Fruit fly (Drosophila melanogaster) whole organism, embryonic: ENCODE data around the gene SmydA-9.

Experiments used
- Abd-B ChIP-seq: fragments of 200-800 bp; sonication (Bioruptor generic); optimal IDR thresholded peaks from 2 replicates; lab custom pipeline; 2018; ENCODE audit warnings: missing biosample characterization, mild to moderate bottlenecking, missing genetic modification characterization, moderate library complexity
- Ada2b ChIP-seq: fragments of 200-800 bp; sonication (Bioruptor generic); IDR thresholded peaks from 2 replicates; pipeline ENCODE4 v1.3.6; 2022; ENCODE audit warnings: missing biosample characterization, missing genetic modification characterization
- C15 ChIP-seq: fragments of 200-800 bp; sonication (Bioruptor generic); IDR thresholded peaks from 3 replicates; pipeline ENCODE4 v1.3.6; 2022; ENCODE audit warnings: missing biosample characterization, missing genetic modification characterization
- CG10274 ChIP-seq: fragments of 200-800 bp; sonication (Bioruptor generic); optimal IDR thresholded peaks from 3 replicates; lab custom pipeline; 2017; ENCODE audit warnings: missing biosample characterization, mild to moderate bottlenecking, missing genetic modification characterization
- CG10959 ChIP-seq: fragments of 200-800 bp; sonication (Bioruptor generic); IDR thresholded peaks from 2 replicates; pipeline ENCODE4 v1.3.6; 2022; ENCODE audit warnings: missing biosample characterization, missing genetic modification characterization
- CG12744 ChIP-seq: fragments of 200-800 bp; sonication (Bioruptor generic); optimal IDR thresholded peaks from 2 replicates; lab custom pipeline; 2016; ENCODE audit warnings: missing biosample characterization, missing genetic modification characterization
- CG14050 ChIP-seq: fragments of 200-800 bp; sonication (Bioruptor generic); IDR thresholded peaks from 3 replicates; pipeline ENCODE4 v1.3.6; 2022; ENCODE audit warnings: missing biosample characterization, missing genetic modification characterization
- CG14860 ChIP-seq: fragments of 200-800 bp; sonication (Bioruptor generic); IDR thresholded peaks from 3 replicates; pipeline ENCODE4 v1.3.6; 2022; ENCODE audit warnings: missing biosample characterization, missing genetic modification characterization; ENCODE audit not compliant: partially characterized antibody
- CG15011 ChIP-seq: fragments of 200-800 bp; sonication (Bioruptor generic); optimal IDR thresholded peaks from 3 replicates; lab custom pipeline; 2018; ENCODE audit warnings: missing biosample characterization, mild to moderate bottlenecking, missing genetic modification characterization
- CG16863 ChIP-seq: fragments of 200-800 bp; sonication (Bioruptor generic); optimal IDR thresholded peaks from 3 replicates; lab custom pipeline; 2016; ENCODE audit warnings: missing biosample characterization, missing genetic modification characterization
- CG17186 ChIP-seq: fragments of 200-800 bp; sonication (Bioruptor generic); optimal IDR thresholded peaks from 3 replicates; lab custom pipeline; 2017; ENCODE audit warnings: missing biosample characterization, missing genetic modification reagents, missing genetic modification characterization
- CG17359 ChIP-seq: fragments of 200-800 bp; sonication (Bioruptor generic); optimal IDR thresholded peaks from 3 replicates; lab custom pipeline; 2018; ENCODE audit warnings: missing biosample characterization, mild to moderate bottlenecking, missing genetic modification characterization, moderate library complexity
- CG17612 ChIP-seq: fragments of 200-800 bp; sonication (Bioruptor generic); IDR thresholded peaks from 2 replicates; pipeline ENCODE4 v1.3.6; 2022; ENCODE audit warnings: missing biosample characterization, missing genetic modification characterization
- CG18262 ChIP-seq: fragments of 200-800 bp; optimal IDR thresholded peaks from 3 replicates; lab custom pipeline; 2019; ENCODE audit warnings: missing biosample characterization, mild to moderate bottlenecking, missing genetic modification characterization, moderate library complexity
- CG2116 ChIP-seq: fragments of 200-800 bp; sonication (Bioruptor generic); optimal IDR thresholded peaks from 3 replicates; lab custom pipeline; 2018; ENCODE audit warnings: missing biosample characterization, mild to moderate bottlenecking, missing genetic modification characterization
- CG30431 ChIP-seq: fragments of 200-800 bp; sonication (Bioruptor generic); optimal IDR thresholded peaks from 2 replicates; lab custom pipeline; 2017; ENCODE audit warnings: missing biosample characterization, missing genetic modification characterization
- CG3838 ChIP-seq: fragments of 200-800 bp; sonication (Bioruptor generic); optimal IDR thresholded peaks from 3 replicates; lab custom pipeline; 2016; ENCODE audit warnings: missing biosample characterization, missing genetic modification characterization
- CG3995 ChIP-seq: fragments of 200-800 bp; sonication (Bioruptor generic); optimal IDR thresholded peaks from 3 replicates; lab custom pipeline; 2016; ENCODE audit warnings: missing biosample characterization, missing genetic modification characterization
- CG4854 ChIP-seq: fragments of 200-800 bp; sonication (Bioruptor generic); optimal IDR thresholded peaks from 2 replicates; lab custom pipeline; 2016; ENCODE audit warnings: missing biosample characterization, missing genetic modification characterization, inconsistent platforms
- CG6854 ChIP-seq: fragments of 200-800 bp; sonication (Bioruptor generic); optimal IDR thresholded peaks from 3 replicates; lab custom pipeline; 2017; ENCODE audit warnings: missing biosample characterization, mild to moderate bottlenecking, missing genetic modification characterization
- CG9437 ChIP-seq: fragments of 200-800 bp; sonication (Bioruptor generic); optimal IDR thresholded peaks from 2 replicates; lab custom pipeline; 2018; ENCODE audit warnings: missing biosample characterization, mild to moderate bottlenecking, missing genetic modification characterization
- CoRest ChIP-seq: fragments of 200-800 bp; sonication (Bioruptor generic); optimal IDR thresholded peaks from 3 replicates; lab custom pipeline; 2018; ENCODE audit warnings: missing biosample characterization, mild to moderate bottlenecking, missing genetic modification characterization, moderate library complexity
- Ets97D ChIP-seq: fragments of 200-800 bp; sonication (Bioruptor generic); optimal IDR thresholded peaks from 3 replicates; lab custom pipeline; 2016; ENCODE audit warnings: missing biosample characterization, missing genetic modification characterization
- Fer1 ChIP-seq: fragments of 200-800 bp; sonication (Bioruptor generic); optimal IDR thresholded peaks from 2 replicates; lab custom pipeline; 2017; ENCODE audit warnings: missing biosample characterization, mild to moderate bottlenecking, missing genetic modification characterization
- H2.0 ChIP-seq: fragments of 200-800 bp; sonication (Bioruptor generic); IDR thresholded peaks from 2 replicates; pipeline ENCODE4 v1.3.6; 2022; ENCODE audit warnings: missing biosample characterization, missing genetic modification characterization
- HLHmδ ChIP-seq: fragments of 200-800 bp; sonication (Bioruptor generic); optimal IDR thresholded peaks from 2 replicates; lab custom pipeline; 2018; ENCODE audit warnings: missing biosample characterization, mild to moderate bottlenecking, missing genetic modification characterization, moderate library complexity
- Mes4 ChIP-seq: fragments of 200-800 bp; sonication (Bioruptor generic); optimal IDR thresholded peaks from 2 replicates; lab custom pipeline; 2016; ENCODE audit warnings: missing biosample characterization, missing genetic modification characterization
- NFAT ChIP-seq: fragments of 200-800 bp; sonication (Bioruptor generic); IDR thresholded peaks from 2 replicates; pipeline ENCODE4 v1.3.6; 2022; ENCODE audit warnings: missing biosample characterization, missing genetic modification characterization
- Sin3A ChIP-seq: fragments of >200 bp; optimal IDR thresholded peaks from 2 replicates; lab custom pipeline; 2018
- Sox102F ChIP-seq: fragments of 200-800 bp; sonication (Bioruptor generic); optimal IDR thresholded peaks from 2 replicates; lab custom pipeline; 2018; ENCODE audit warnings: missing biosample characterization, mild to moderate bottlenecking, missing genetic modification characterization, moderate library complexity
- Usf ChIP-seq: fragments of 200-800 bp; sonication (Bioruptor generic); optimal IDR thresholded peaks from 2 replicates; lab custom pipeline; 2017; ENCODE audit warnings: missing genotype, missing biosample characterization, missing genetic modification characterization
- aop ChIP-seq: fragments of 200-800 bp; sonication (Bioruptor generic); IDR thresholded peaks from 2 replicates; pipeline ENCODE4 v1.3.6; 2022; ENCODE audit warnings: missing biosample characterization, missing genetic modification characterization
- crol ChIP-seq: fragments of 200-800 bp; sonication (Bioruptor generic); IDR thresholded peaks from 2 replicates; pipeline ENCODE4 v1.3.6; 2022; ENCODE audit warnings: missing biosample characterization, missing genetic modification characterization
- dm ChIP-seq: fragments of 200-800 bp; sonication (Bioruptor generic); optimal IDR thresholded peaks from 3 replicates; lab custom pipeline; 2016; ENCODE audit warnings: missing biosample characterization, missing genetic modification characterization
- dysf ChIP-seq: fragments of 200-800 bp; sonication (Bioruptor generic); IDR thresholded peaks from 3 replicates; pipeline ENCODE4 v1.3.6; 2022; ENCODE audit warnings: missing biosample characterization, missing genetic modification characterization
- ewg ChIP-seq: fragments of 200-800 bp; sonication (Bioruptor generic); optimal IDR thresholded peaks from 3 replicates; lab custom pipeline; 2017; ENCODE audit warnings: mild to moderate bottlenecking, missing biosample characterization, missing genetic modification reagents, missing genetic modification characterization
- fu2 ChIP-seq: fragments of 200-800 bp; sonication (Bioruptor generic); optimal IDR thresholded peaks from 2 replicates; lab custom pipeline; 2016; ENCODE audit warnings: missing biosample characterization, missing genetic modification characterization
- grau ChIP-seq: fragments of 200-800 bp; optimal IDR thresholded peaks from 3 replicates; lab custom pipeline; 2019; ENCODE audit warnings: missing biosample characterization, mild to moderate bottlenecking, missing genetic modification characterization, moderate library complexity
- h ChIP-seq: fragments of >200 bp; optimal IDR thresholded peaks from 2 replicates; lab custom pipeline; 2017
- ham ChIP-seq: fragments of 200-800 bp; sonication (Bioruptor generic); IDR thresholded peaks from 2 replicates; pipeline ENCODE4 v1.3.6; 2022; ENCODE audit warnings: missing biosample characterization, missing genetic modification characterization
- nerfin-2 ChIP-seq: fragments of 200-800 bp; sonication (Bioruptor generic); IDR thresholded peaks from 2 replicates; pipeline ENCODE4 v1.3.6; 2022; ENCODE audit warnings: missing biosample characterization, missing genetic modification characterization; ENCODE audit not compliant: partially characterized antibody
- otp ChIP-seq: fragments of 200-800 bp; sonication (Bioruptor generic); IDR thresholded peaks from 3 replicates; pipeline ENCODE4, ENCODE4 v1.3.6; 2022; ENCODE audit warnings: missing biosample characterization, missing genetic modification characterization
- phol ChIP-seq: fragments of 200-800 bp; sonication (Bioruptor generic); optimal IDR thresholded peaks from 3 replicates; lab custom pipeline; 2018; ENCODE audit warnings: missing biosample characterization, mild to moderate bottlenecking, missing genetic modification characterization, moderate library complexity
- row ChIP-seq: fragments of 200-800 bp; sonication (Bioruptor generic); IDR thresholded peaks from 3 replicates; pipeline ENCODE4 v1.3.6; 2022; ENCODE audit warnings: missing biosample characterization, missing genetic modification characterization
- run ChIP-seq: fragments of 200-800 bp; sonication (Bioruptor generic); optimal IDR thresholded peaks from 3 replicates; lab custom pipeline; 2018; ENCODE audit warnings: missing biosample characterization, mild to moderate bottlenecking, missing genetic modification characterization
- sd ChIP-seq: fragments of 200-800 bp; sonication (Bioruptor generic); optimal IDR thresholded peaks from 3 replicates; lab custom pipeline; 2018; ENCODE audit warnings: missing biosample characterization, mild to moderate bottlenecking, missing genetic modification characterization, moderate library complexity
- sens ChIP-seq: fragments of 200-800 bp; sonication (Bioruptor generic); peaks from one replicate; lab custom pipeline; 2016; ENCODE audit warnings: missing biosample characterization, missing genetic modification characterization
- sob ChIP-seq: fragments of 200-800 bp; sonication (Bioruptor generic); IDR thresholded peaks from 2 replicates; pipeline ENCODE4 v1.3.6; 2022; ENCODE audit warnings: missing biosample characterization, missing genetic modification characterization
- sqz ChIP-seq: fragments of 200-800 bp; sonication (Bioruptor generic); optimal IDR thresholded peaks from 3 replicates; lab custom pipeline; 2018; ENCODE audit warnings: missing biosample characterization, mild to moderate bottlenecking, missing genetic modification characterization
- tna ChIP-seq: fragments of 200-800 bp; sonication (Bioruptor generic); IDR thresholded peaks from 2 replicates; pipeline ENCODE4 v1.3.6; 2022; ENCODE audit warnings: missing biosample characterization, missing genetic modification characterization; ENCODE audit not compliant: partially characterized antibody
- ttk ChIP-seq: fragments of 200-800 bp; sonication (Bioruptor generic); IDR thresholded peaks from 2 replicates; pipeline ENCODE4 v2.1.2; 2022; ENCODE audit warnings: missing biosample characterization, missing genetic modification characterization
- zf30C ChIP-seq: fragments of 200-800 bp; sonication (Bioruptor generic); optimal IDR thresholded peaks from 3 replicates; lab custom pipeline; 2018; ENCODE audit warnings: missing biosample characterization, mild to moderate bottlenecking, missing genetic modification characterization

SmydA-9 gene

dm6 chrX:9251212-9251877 lies 40.7 kb upstream of the SmydA-9 start (continued):
- TF ChIP-seq CG14050 (GFP tag; lab: Robert Waterston, UW), result no peak
- TF ChIP-seq CoRest (tag; lab: Kevin White, UChicago), result peak; percentile 9
- TF ChIP-seq ham (GFP tag; lab: Robert Waterston, UW), result no peak
- TF ChIP-seq CG10274, result no peak
- TF ChIP-seq Fer1, result no peak
- TF ChIP-seq CG17186 (GFP tag; lab: Kevin White, UChicago), result no peak
- peak; percentile 84 for TF ChIP-seq crol (GFP tag; lab: Robert Waterston, UW)
- TF ChIP-seq Usf (GFP tag; lab: Kevin White, UChicago), result no peak
- no peak for TF ChIP-seq ewg (GFP tag; lab: Kevin White, UChicago)
- peak; percentile 51; the same call in 2 of the 3 replicates for TF ChIP-seq row (GFP tag; lab: Robert Waterston, UW)
- no peak for TF ChIP-seq zf30C (GFP tag; lab: Kevin White, UChicago)
- TF ChIP-seq Ada2b (GFP tag; lab: Robert Waterston, UW), result 0 out of 2 replicates have a peak, but pooled peaks have one; percentile 19
- no peak for TF ChIP-seq CG10959
- no peak for TF ChIP-seq sd (tag; lab: Kevin White, UChicago)
- no peak for TF ChIP-seq CG12744 (GFP tag; lab: Kevin White, UChicago)
- TF ChIP-seq HLHmδ (GFP tag; lab: Kevin White, UChicago), result no peak
- no peak for TF ChIP-seq CG14860 (GFP tag; lab: Robert Waterston, UW)
- TF ChIP-seq Ets97D (GFP tag; lab: Kevin White, UChicago), result no peak
- peak; percentile 30 for TF ChIP-seq CG17359 (tag; lab: Kevin White, UChicago)
- no peak for TF ChIP-seq h
- TF ChIP-seq tna (GFP tag; lab: Robert Waterston, UW), result no peak
- no peak for TF ChIP-seq CG6854 (GFP tag; lab: Kevin White, UChicago)
- no peak for TF ChIP-seq CG3838 (GFP tag; lab: Kevin White, UChicago)
- no peak for TF ChIP-seq sqz (GFP tag; lab: Kevin White, UChicago)
- TF ChIP-seq CG18262 (tag; lab: Kevin White, UChicago), result peak; percentile 26
- peak; percentile 77 for TF ChIP-seq sens (GFP tag; lab: Kevin White, UChicago)
- TF ChIP-seq Sin3A, result no peak
- no peak for TF ChIP-seq dm (GFP tag; lab: Kevin White, UChicago)
- no peak for TF ChIP-seq C15 (GFP tag; lab: Robert Waterston, UW)
- TF ChIP-seq CG2116 (GFP tag; lab: Kevin White, UChicago), result no peak
- TF ChIP-seq sob (GFP tag; lab: Robert Waterston, UW), result 0 out of 2 replicates have a peak, but pooled peaks have one; percentile 33
- TF ChIP-seq Mes4, result no peak
- TF ChIP-seq aop (GFP tag; lab: Robert Waterston, UW), result no peak
- peak; percentile 15 for TF ChIP-seq phol
- TF ChIP-seq H2.0 (GFP tag; lab: Robert Waterston, UW), result no peak
- TF ChIP-seq CG16863 (GFP tag; lab: Kevin White, UChicago), result no peak
- TF ChIP-seq CG17612 (GFP tag; lab: Robert Waterston, UW), result no peak
- no peak for TF ChIP-seq CG4854 (GFP tag; lab: Kevin White, UChicago)
- no peak for TF ChIP-seq nerfin-2 (GFP tag; lab: Robert Waterston, UW)
- TF ChIP-seq ttk (GFP tag; lab: Robert Waterston, UW), result no peak
- no peak for TF ChIP-seq Abd-B
- TF ChIP-seq grau (tag; lab: Kevin White, UChicago), result peak; percentile 25
- TF ChIP-seq CG3995 (GFP tag; lab: Kevin White, UChicago), result no peak
- TF ChIP-seq CG30431 (GFP tag; lab: Kevin White, UChicago), result no peak
- TF ChIP-seq otp (GFP tag; lab: Robert Waterston, UW), result no peak
- TF ChIP-seq CG15011 (GFP tag; lab: Kevin White, UChicago), result no peak
- no peak for TF ChIP-seq run (tag; lab: Kevin White, UChicago)
- no peak for TF ChIP-seq NFAT (GFP tag; lab: Robert Waterston, UW)
- no peak for TF ChIP-seq fu2 (GFP tag; lab: Kevin White, UChicago)
- 0 out of 3 replicates have a peak, but pooled peaks have one; percentile 26 for TF ChIP-seq dysf
- peak; percentile 43 for TF ChIP-seq Sox102F (GFP tag; lab: Kevin White, UChicago)
- peak; percentile 7 for TF ChIP-seq CG9437 (GFP tag; lab: Kevin White, UChicago)
